Worm (Caenorhabditis elegans) whole organism, midembryonic: ENCODE measurements around the gene F59B2.8.
A peak's percentile ranks its signal among the peaks of the same experiment; 100 is the strongest.

Experiments used
- T22C8.4 ChIP-seq: fragments of 200-800 bp; sonication (Bioruptor generic); IDR thresholded peaks from 2 replicates; pipeline ENCODE4 v1.3.6; 2022; ENCODE audit warnings: missing genetic modification characterization, missing compliant biosample characterization
- cog-1 ChIP-seq: sonication (generic microtip); optimal IDR thresholded peaks from 2 replicates; lab custom pipeline; 2016; ENCODE audit warnings: missing genetic modification characterization, missing compliant biosample characterization
- flt-1 ChIP-seq: fragments of 200-800 bp; sonication (Bioruptor generic); IDR thresholded peaks from 2 replicates; pipeline ENCODE4 v1.3.6; 2022; ENCODE audit warnings: missing genetic modification characterization, missing compliant biosample characterization
- klf-2 ChIP-seq: fragments of 200-800 bp; sonication (Bioruptor generic); conservative IDR thresholded peaks from 2 replicates; pipeline ENCODE4 v1.3.6; 2022; ENCODE audit warnings: missing genetic modification reagents, missing genetic modification characterization, missing compliant biosample characterization
- med-1 ChIP-seq: sonication (generic microtip); optimal IDR thresholded peaks from 2 replicates; lab custom pipeline; 2017; ENCODE audit warnings: missing genetic modification characterization, mild to moderate bottlenecking, missing compliant biosample characterization, antibody characterized with exemption, missing genetic modification reagents; ENCODE audit not compliant: insufficient read depth
- ref-1 ChIP-seq: fragments of 200-800 bp; sonication (Bioruptor generic); conservative IDR thresholded peaks from 2 replicates; pipeline ENCODE4 v1.3.6; 2022; ENCODE audit warnings: missing genetic modification reagents, missing genetic modification characterization, missing compliant biosample characterization
- tab-1 ChIP-seq: fragments of 200-800 bp; sonication (Bioruptor generic); IDR thresholded peaks from 2 replicates; pipeline ENCODE4 v1.3.6; 2022; ENCODE audit warnings: missing genetic modification characterization, missing compliant biosample characterization
- ztf-23 ChIP-seq: fragments of 200-800 bp; sonication (Bioruptor generic); IDR thresholded peaks from 2 replicates; pipeline ENCODE4 v1.3.6; 2022; ENCODE audit warnings: missing genetic modification reagents, missing genetic modification characterization, missing compliant biosample characterization
- ztf-29 ChIP-seq: fragments of 200-800 bp; sonication (Bioruptor generic); IDR thresholded peaks from 2 replicates; pipeline ENCODE4 v1.3.6; 2022; ENCODE audit warnings: missing genetic modification reagents, missing genetic modification characterization, missing compliant biosample characterization

F59B2.8 gene

ce11 chrIII:8981847-8982479 lies 28.0 kb downstream of the F59B2.8 start, which contains the start of gene pde-2:
Gene pde-2 (minus strand): TSS chrIII:8981897.
- no peak for TF ChIP-seq ref-1 (GFP tag; lab: Robert Waterston, UW)
- 0 out of 2 replicates have a peak, but pooled peaks have one; percentile 10 for TF ChIP-seq flt-1 (GFP tag; lab: Robert Waterston, UW)
- TF ChIP-seq ztf-23 (GFP tag; lab: Robert Waterston, UW): 0 out of 2 replicates have a peak, but pooled peaks have one; percentile 44

ce11 chrIII:8980892-8981291 lies 29.1 kb downstream of the F59B2.8 start:
- TF ChIP-seq flt-1 (GFP tag; lab: Robert Waterston, UW) (no peak), klf-2 (GFP tag; lab: Robert Waterston, UW) (no peak), ref-1 (GFP tag; lab: Robert Waterston, UW) (no peak), ztf-23 (GFP tag; lab: Robert Waterston, UW) (no peak), ztf-29 (GFP tag; lab: Robert Waterston, UW) (no peak), med-1 (no peak), cog-1 (tag; lab: Kevin White, UChicago) (no peak), tab-1 (GFP tag; lab: Robert Waterston, UW) (no peak), T22C8.4 (no peak)

- TF ChIP-seq cog-1 (tag; lab: Kevin White, UChicago): no peak
- TF ChIP-seq T22C8.4: no peak
- TF ChIP-seq flt-1 (GFP tag; lab: Robert Waterston, UW): no peak
- no peak for TF ChIP-seq med-1
- no peak for TF ChIP-seq klf-2 (GFP tag; lab: Robert Waterston, UW)
- no peak for TF ChIP-seq ref-1 (GFP tag; lab: Robert Waterston, UW)
- no peak for TF ChIP-seq ztf-29 (GFP tag; lab: Robert Waterston, UW)
- no peak for TF ChIP-seq ztf-23 (GFP tag; lab: Robert Waterston, UW)
- no peak for TF ChIP-seq tab-1 (GFP tag; lab: Robert Waterston, UW)
These were observed 31.3 kb downstream of the F59B2.8 start for ce11 chrIII:8978512-8979352.

ce11 chrIII:8974835-8975234 lies 35.2 kb downstream of the F59B2.8 start:
- TF ChIP-seq flt-1 (GFP tag; lab: Robert Waterston, UW): no peak

- no peak for TF ChIP-seq ztf-29 (GFP tag; lab: Robert Waterston, UW)
- no peak for TF ChIP-seq klf-2 (GFP tag; lab: Robert Waterston, UW)
- no peak for TF ChIP-seq ref-1 (GFP tag; lab: Robert Waterston, UW)
- TF ChIP-seq cog-1 (tag; lab: Kevin White, UChicago): no peak
- no peak for TF ChIP-seq flt-1 (GFP tag; lab: Robert Waterston, UW)
- TF ChIP-seq T22C8.4: no peak
- TF ChIP-seq tab-1 (GFP tag; lab: Robert Waterston, UW): no peak
- no peak for TF ChIP-seq ztf-23 (GFP tag; lab: Robert Waterston, UW)
- TF ChIP-seq med-1: no peak
These were observed 36.2 kb downstream of the F59B2.8 start, which contains the start of gene R08D7.5 for ce11 chrIII:8973826-8974225. Gene R08D7.5 (plus strand): TSS chrIII:8974126.

- TF ChIP-seq T22C8.4 (no peak), cog-1 (tag; lab: Kevin White, UChicago) (no peak), klf-2 (GFP tag; lab: Robert Waterston, UW) (no peak), ztf-23 (GFP tag; lab: Robert Waterston, UW) (no peak), ref-1 (GFP tag; lab: Robert Waterston, UW) (no peak), med-1 (no peak), tab-1 (GFP tag; lab: Robert Waterston, UW) (no peak), flt-1 (GFP tag; lab: Robert Waterston, UW) (no peak), ztf-29 (GFP tag; lab: Robert Waterston, UW) (no peak)
These were observed 36.8 kb downstream of the F59B2.8 start for ce11 chrIII:8973163-8973562.

ce11 chrIII:8971255-8972020 lies 38.6 kb downstream of the F59B2.8 start, which contains the start of the genes eif-3.D and R08D7.4:
Gene eif-3.D (minus strand): TSS chrIII:8971578.
Gene R08D7.4 (plus strand): TSS chrIII:8971892.
- TF ChIP-seq ztf-29 (GFP tag; lab: Robert Waterston, UW) (no peak), flt-1 (GFP tag; lab: Robert Waterston, UW) (0 out of 2 replicates have a peak, but pooled peaks have one; percentile 47), ztf-23 (GFP tag; lab: Robert Waterston, UW) (peak; percentile 66; the same call in 1 of the 2 replicates), ref-1 (GFP tag; lab: Robert Waterston, UW) (no peak), klf-2 (GFP tag; lab: Robert Waterston, UW) (no peak), tab-1 (GFP tag; lab: Robert Waterston, UW) (peak; percentile 57; the same call in 1 of the 2 replicates), med-1 (peak; percentile 54), T22C8.4 (no peak), cog-1 (tag; lab: Kevin White, UChicago) (no peak)

- TF ChIP-seq klf-2 (GFP tag; lab: Robert Waterston, UW) (no peak), tab-1 (GFP tag; lab: Robert Waterston, UW) (no peak), med-1 (no peak), ztf-29 (GFP tag; lab: Robert Waterston, UW) (no peak), T22C8.4 (no peak), ref-1 (GFP tag; lab: Robert Waterston, UW) (no peak), cog-1 (tag; lab: Kevin White, UChicago) (no peak), flt-1 (GFP tag; lab: Robert Waterston, UW) (no peak), ztf-23 (GFP tag; lab: Robert Waterston, UW) (no peak)
These were observed 42.4 kb downstream of the F59B2.8 start, which contains the start of the genes bud-13 and rpap-2 for ce11 chrIII:8967639-8968038. Gene bud-13 (minus strand): TSS chrIII:8967727. Gene rpap-2 (plus strand): TSS chrIII:8967967.
